Fruit fly (Drosophila melanogaster) S2 (cell line): ENCODE data around the gene CG13982.

Experiments used
- CG8478 ChIP-seq: fragments of >200 bp; optimal IDR thresholded peaks from 2 replicates; lab custom pipeline; 2018
- CTCF ChIP-seq, 2 experiments: fragments of >200 bp; optimal IDR thresholded peaks; 2 replicates each; lab custom pipeline; 2018

DNA sequence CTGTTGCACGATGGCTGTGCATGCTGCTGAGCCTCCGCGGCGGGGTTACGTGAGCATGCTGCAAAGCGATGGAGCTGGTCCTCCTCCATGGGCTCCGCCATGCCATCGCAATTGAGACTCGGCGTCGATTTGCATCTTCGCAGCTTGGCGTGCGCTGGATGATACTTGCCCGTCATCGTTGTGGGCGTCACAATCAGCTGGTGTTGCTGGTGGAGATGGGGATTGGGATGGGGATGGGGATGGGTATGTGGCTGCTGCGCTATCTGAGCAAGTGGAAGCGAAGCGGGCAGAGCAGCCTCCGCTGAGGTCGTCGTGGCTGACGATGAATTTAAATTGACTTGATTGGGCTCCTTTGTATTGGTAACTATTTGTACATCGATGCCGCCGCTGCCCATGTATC, 51.3 kb downstream of the CG13982 start:
- TF ChIP-seq CTCF (optimal IDR thresholded peaks at IDR 0.05; lab: Kevin White, UChicago) (no peak), CG8478 (lab: Kevin White, UChicago) (no peak)
